Worm (Caenorhabditis elegans) whole organism, L4/young adult: Measurements from ENCODE around the gene srd-10.

Experiments used
- W03F9.2 ChIP-seq: fragments of 150-350 bp; optimal IDR thresholded peaks from 2 replicates; lab custom pipeline; 2014; ENCODE audit warnings: missing biosample characterization, missing genetic modification characterization
- dao-5 ChIP-seq: sonication (generic microtip); optimal IDR thresholded peaks from 2 replicates; lab custom pipeline; 2016; ENCODE audit warnings: missing genotype, missing genetic modification characterization, moderate library complexity, missing compliant biosample characterization
- him-1 ChIP-seq: sonication (generic microtip); optimal IDR thresholded peaks from 2 replicates; lab custom pipeline; 2016; ENCODE audit warnings: missing genotype, missing genetic modification reagents, missing genetic modification characterization, missing compliant biosample characterization

DNA sequence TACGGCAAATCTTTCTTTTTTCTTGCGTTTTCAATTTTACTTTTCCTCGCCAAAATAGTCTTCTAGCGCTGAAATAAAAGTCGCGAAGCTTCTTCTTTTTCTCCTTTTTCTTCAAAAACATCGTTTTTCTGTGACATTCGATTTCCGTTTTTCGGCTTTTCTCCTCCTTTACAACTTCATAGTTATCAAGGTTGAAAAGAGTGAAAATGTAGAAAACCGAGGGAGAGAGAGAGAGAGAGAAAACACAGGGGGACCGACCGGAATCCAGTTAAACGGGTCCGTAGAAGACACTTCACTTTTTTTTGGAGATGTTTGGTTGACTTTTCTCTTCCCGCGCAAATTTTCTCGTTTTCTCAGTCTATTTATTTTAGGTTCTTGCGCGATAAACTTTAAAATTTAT lies 10.5 kb upstream of the srd-10 start:
- TF ChIP-seq him-1 (tag; lab: Kevin White, UChicago) (no peak), dao-5 (no peak), W03F9.2 (tag; lab: Kevin White, UChicago) (no peak)
